Fruit fly (Drosophila melanogaster): Measurements from ENCODE around the gene CG42504.

- TF ChIP-seq Dll (optimal IDR thresholded peaks at IDR 0.05) (no peak), EcR (GFP tag; optimal IDR thresholded peaks at IDR 0.05) (no peak)
Measured at dm6 chr3R:11981962-11982361, 49.6 kb downstream of the CG42504 start, which contains the start of gene CG12224.

All from whole organism.